Fruit fly (Drosophila melanogaster): ENCODE measurements around the gene CG4887.

CG4887 gene

dm6 chr2L:1207432-1207831 is 34.6 kb downstream of the CG4887 start (continued):
- no peak for TF ChIP-seq Opbp (GFP tag; IDR thresholded peaks at IDR 0.05; ENCODE audit: partially characterized antibody)
- TF ChIP-seq slp2 (GFP tag; optimal IDR thresholded peaks at IDR 0.05) = no peak
- peak; percentile 47 for TF ChIP-seq CG8924 (tag; optimal IDR thresholded peaks at IDR 0.05)
- no peak for TF ChIP-seq zfh2 (GFP tag; optimal IDR thresholded peaks at IDR 0.05)
- peak; percentile 45 for TF ChIP-seq HHEX (GFP tag; optimal IDR thresholded peaks at IDR 0.05)
- TF ChIP-seq sr (GFP tag; IDR thresholded peaks at IDR 0.05) = no peak
- no peak for TF ChIP-seq luna (GFP tag; optimal IDR thresholded peaks at IDR 0.05)
- peak; percentile 72 for TF ChIP-seq CG14441 (GFP tag; IDR thresholded peaks at IDR 0.05)
- TF ChIP-seq CG17829 (tag; optimal IDR thresholded peaks at IDR 0.05) = no peak
- no peak for TF ChIP-seq CG4328 (GFP tag; optimal IDR thresholded peaks at IDR 0.05)
- peak; percentile 69 for TF ChIP-seq CG7556 (GFP tag; optimal IDR thresholded peaks at IDR 0.05)
- peak; percentile 66 for TF ChIP-seq stc (GFP tag; IDR thresholded peaks at IDR 0.05)
- TF ChIP-seq dysf (GFP tag; IDR thresholded peaks at IDR 0.05) = peak; percentile 73
- peak in 1 of 2 experiments; percentile 67 for TF ChIP-seq eve (GFP tag; optimal IDR thresholded peaks at IDR 0.05)
- TF ChIP-seq CG4820 (GFP tag; optimal IDR thresholded peaks at IDR 0.05) = no peak
- TF ChIP-seq row (GFP tag; IDR thresholded peaks at IDR 0.05) = peak; percentile 77; the same call in 2 of the 3 replicates
- TF ChIP-seq pb (GFP tag; optimal IDR thresholded peaks at IDR 0.05) = no peak
- TF ChIP-seq CG8290 (GFP tag; optimal IDR thresholded peaks at IDR 0.05) = no peak
- peak in 1 of 2 experiments; percentile 43 for TF ChIP-seq CG8290 (tag; optimal IDR thresholded peaks at IDR 0.05)
- no peak for TF ChIP-seq Hr78 (GFP tag; optimal IDR thresholded peaks at IDR 0.05)
- no peak for TF ChIP-seq CG1832 (GFP tag; optimal IDR thresholded peaks at IDR 0.05)
- TF ChIP-seq D (optimal IDR thresholded peaks at IDR 0.05) = no peak
- no peak for TF ChIP-seq D (GFP tag; optimal IDR thresholded peaks at IDR 0.05)
- no peak for TF ChIP-seq CG4707 (GFP tag; optimal IDR thresholded peaks at IDR 0.05)
- TF ChIP-seq chinmo (GFP tag; IDR thresholded peaks at IDR 0.05; ENCODE audit: partially characterized antibody) = no peak
- no peak for TF ChIP-seq Lhr (GFP tag; optimal IDR thresholded peaks at IDR 0.05)
- TF ChIP-seq br (optimal IDR thresholded peaks at IDR 0.05) = no peak
- TF ChIP-seq CG2678 (tag; optimal IDR thresholded peaks at IDR 0.05) = peak; percentile 60
- no peak for TF ChIP-seq btn (GFP tag; optimal IDR thresholded peaks at IDR 0.05)
- TF ChIP-seq CG43689 (GFP tag; IDR thresholded peaks at IDR 0.05) = 0 out of 2 replicates have a peak, but pooled peaks have one; percentile 18
- no peak for TF ChIP-seq CG16779 (GFP tag; IDR thresholded peaks at IDR 0.05)
- no peak for TF ChIP-seq CG3726 (GFP tag; IDR thresholded peaks at IDR 0.05)
- TF ChIP-seq CG6813 (GFP tag; optimal IDR thresholded peaks at IDR 0.05) = no peak
- TF ChIP-seq so (GFP tag; IDR thresholded peaks at IDR 0.05) = peak; percentile 75
- peak in 1 of 2 experiments; percentile 26 for TF ChIP-seq chif (GFP tag; optimal IDR thresholded peaks at IDR 0.05)
- no peak for TF ChIP-seq amos (GFP tag; IDR thresholded peaks at IDR 0.05; ENCODE audit: partially characterized antibody)
- no peak for TF ChIP-seq bigmax (GFP tag; optimal IDR thresholded peaks at IDR 0.05)
- peak; percentile 42; the same call in 1 of the 3 replicates for TF ChIP-seq Mrtf (GFP tag; IDR thresholded peaks at IDR 0.05)
- no peak for TF ChIP-seq zf30C (GFP tag; optimal IDR thresholded peaks at IDR 0.05)
- peak; percentile 32 for TF ChIP-seq her (GFP tag; optimal IDR thresholded peaks at IDR 0.05)
- no peak for TF ChIP-seq CG4360 (GFP tag; IDR thresholded peaks at IDR 0.05)
- TF ChIP-seq Hmr (GFP tag; optimal IDR thresholded peaks at IDR 0.05) = peak; percentile 84
- no peak for TF ChIP-seq CG8478 (optimal IDR thresholded peaks at IDR 0.05)
- no peak for TF ChIP-seq zen2 (GFP tag; IDR thresholded peaks at IDR 0.05; ENCODE audit: partially characterized antibody)
- TF ChIP-seq CG6854 (GFP tag; optimal IDR thresholded peaks at IDR 0.05) = peak; percentile 32
- no peak for TF ChIP-seq tll (GFP tag; optimal IDR thresholded peaks at IDR 0.05)
- TF ChIP-seq CG1024 (GFP tag; IDR thresholded peaks at IDR 0.05) = no peak
- TF ChIP-seq dati (GFP tag; IDR thresholded peaks at IDR 0.05) = no peak
- no peak for TF ChIP-seq sim (GFP tag; IDR thresholded peaks at IDR 0.05)
- 0 out of 2 replicates have a peak, but pooled peaks have one; percentile 40 for TF ChIP-seq rib (GFP tag; IDR thresholded peaks at IDR 0.05)
- TF ChIP-seq ap (GFP tag; IDR thresholded peaks at IDR 0.05) = peak; percentile 32
- peak; percentile 54 for TF ChIP-seq CrebB (tag; optimal IDR thresholded peaks at IDR 0.05)
